Worm (Caenorhabditis elegans) whole organism, L1 larva: ENCODE results near the gene spsb-2.

ENCODE experiments used
- ama-1 ChIP-seq: fragments of 150-350 bp; optimal IDR thresholded peaks from 2 replicates; lab custom pipeline; 2014
- hlh-17 ChIP-seq: fragments of 200-800 bp; sonication (Bioruptor generic); optimal IDR thresholded peaks from 2 replicates; lab custom pipeline; 2018; ENCODE audit warnings: missing genetic modification characterization, mild to moderate bottlenecking, missing compliant biosample characterization, moderate library complexity, borderline replicate concordance
- mdl-1 ChIP-seq, 2 experiments: fragments of 150-350 bp; optimal IDR thresholded peaks; 2 replicates each; lab custom pipeline; 2014 to 2017; ENCODE audit warnings: missing biosample characterization in 2 of 2, missing genetic modification characterization in 2 of 2, inconsistent platforms in 1 of 2
- pqm-1 ChIP-seq: sonication (generic microtip); optimal IDR thresholded peaks from 3 replicates; lab custom pipeline; 2017; ENCODE audit warnings: missing biosample characterization, missing genetic modification characterization

- TF ChIP-seq ama-1 (lab: Kevin White, UChicago) (no peak), pqm-1 (tag; lab: Kevin White, UChicago) (no peak), hlh-17 (GFP tag; lab: Kevin White, UChicago) (no peak), mdl-1 (tag; optimal IDR thresholded peaks at IDR 0.05; lab: Kevin White, UChicago) (no peak)
These were observed 26.6 kb upstream of the spsb-2 start for ce11 chrII:15203398-15204068.
